Fruit fly (Drosophila melanogaster): ENCODE measurements around the gene SA2.
A peak's percentile ranks its signal among the peaks of the same experiment; 100 is the strongest.

SA2 gene

dm6 chr3L:1463547-1463946 is 25.9 kb upstream of the SA2 start, which contains the start of gene rho (continued):
- peak; percentile 45 for TF ChIP-seq Rfx (GFP tag; IDR thresholded peaks at IDR 0.05)
- TF ChIP-seq mirr (GFP tag; optimal IDR thresholded peaks at IDR 0.05) = peak; percentile 46
- peak; percentile 58 for TF ChIP-seq CG17829 (tag; optimal IDR thresholded peaks at IDR 0.05)
- TF ChIP-seq CG2678 (tag; optimal IDR thresholded peaks at IDR 0.05) = peak; percentile 31
- TF ChIP-seq CG6791 (GFP tag; IDR thresholded peaks at IDR 0.05; ENCODE audit: partially characterized antibody) = peak; percentile 62; the same call in 2 of the 3 replicates
- TF ChIP-seq CG13123 (GFP tag; optimal IDR thresholded peaks at IDR 0.05) = peak; percentile 15
- no peak for TF ChIP-seq HmgD (GFP tag; optimal IDR thresholded peaks at IDR 0.05)
- TF ChIP-seq vvl (GFP tag; IDR thresholded peaks at IDR 0.05) = peak; percentile 71; the same call in 1 of the 2 replicates
- TF ChIP-seq nerfin-1 (tag; optimal IDR thresholded peaks at IDR 0.05) = peak; percentile 15
- TF ChIP-seq gsb-n (tag; optimal IDR thresholded peaks at IDR 0.05) = peak; percentile 46
- TF ChIP-seq CG42726 (GFP tag; IDR thresholded peaks at IDR 0.05; ENCODE audit: partially characterized antibody) = peak; percentile 63; the same call in 1 of the 2 replicates
- no peak for TF ChIP-seq CG3407 (GFP tag; optimal IDR thresholded peaks at IDR 0.05)
- no peak for TF ChIP-seq ham (GFP tag; IDR thresholded peaks at IDR 0.05)
- TF ChIP-seq Med (GFP tag) = peak; percentile 95
- TF ChIP-seq tna (GFP tag; IDR thresholded peaks at IDR 0.05; ENCODE audit: partially characterized antibody) = no peak; the same call in 1 of the 2 replicates
- TF ChIP-seq CG17568 (GFP tag; optimal IDR thresholded peaks at IDR 0.05) = no peak
- peak; percentile 33 for TF ChIP-seq dmrt99B (tag; optimal IDR thresholded peaks at IDR 0.05)
- TF ChIP-seq CG2712 (tag; optimal IDR thresholded peaks at IDR 0.05) = peak; percentile 54
- peak; percentile 46 for TF ChIP-seq Scr (GFP tag; IDR thresholded peaks at IDR 0.05; ENCODE audit: partially characterized antibody)
- TF ChIP-seq CG12659 (GFP tag; optimal IDR thresholded peaks at IDR 0.05) = no peak
- peak; percentile 29; the same call in 1 of the 2 replicates for TF ChIP-seq CG32532 (GFP tag; IDR thresholded peaks at IDR 0.05)
- peak; percentile 33 for TF ChIP-seq CG10543 (GFP tag; optimal IDR thresholded peaks at IDR 0.05)
- TF ChIP-seq Nf-YB (GFP tag; optimal IDR thresholded peaks at IDR 0.05) = peak; percentile 18
- no peak for TF ChIP-seq wor (GFP tag; IDR thresholded peaks at IDR 0.05)
- peak; percentile 31 for TF ChIP-seq zf30C (GFP tag; optimal IDR thresholded peaks at IDR 0.05)
- no peak for TF ChIP-seq peb (GFP tag; IDR thresholded peaks at IDR 0.05)
- TF ChIP-seq MTF-1 (GFP tag; optimal IDR thresholded peaks at IDR 0.05; ENCODE audit: borderline replicate concordance) = peak; percentile 33
- peak; percentile 85 for TF ChIP-seq chm (GFP tag; IDR thresholded peaks at IDR 0.05)
- TF ChIP-seq jing (GFP tag; optimal IDR thresholded peaks at IDR 0.05) = no peak
- TF ChIP-seq slbo (GFP tag; IDR thresholded peaks at IDR 0.05) = peak; percentile 55
- TF ChIP-seq hb (GFP tag; IDR thresholded peaks at IDR 0.05; ENCODE audit: partially characterized antibody) = peak; percentile 40; the same call in 1 of the 3 replicates
- peak; percentile 90; the same call in 3 of the 4 replicates for TF ChIP-seq chinmo (GFP tag; IDR thresholded peaks at IDR 0.05; ENCODE audit: partially characterized antibody)
- TF ChIP-seq tin (GFP tag; optimal IDR thresholded peaks at IDR 0.05) = peak; percentile 32
- peak; percentile 1 for TF ChIP-seq stwl (tag; optimal IDR thresholded peaks at IDR 0.05)
- TF ChIP-seq CG1603 (tag; optimal IDR thresholded peaks at IDR 0.05) = peak; percentile 17
- TF ChIP-seq tx (GFP tag; optimal IDR thresholded peaks at IDR 0.05) = peak; percentile 2
- TF ChIP-seq seq (GFP tag; IDR thresholded peaks at IDR 0.05) = no peak
- peak; percentile 32 for TF ChIP-seq CG7987 (GFP tag; optimal IDR thresholded peaks at IDR 0.05)
- peak; percentile 100 for TF ChIP-seq CG5180 (GFP tag; optimal IDR thresholded peaks at IDR 0.05)
- no peak for TF ChIP-seq bcd (GFP tag; optimal IDR thresholded peaks at IDR 0.05)
- peak; percentile 30 for TF ChIP-seq repo (GFP tag; optimal IDR thresholded peaks at IDR 0.05)
- TF ChIP-seq CG1602 (GFP tag; optimal IDR thresholded peaks at IDR 0.05) = no peak
- TF ChIP-seq so (GFP tag; IDR thresholded peaks at IDR 0.05) = peak; percentile 53; the same call in 2 of the 3 replicates
- TF ChIP-seq chif (GFP tag; optimal IDR thresholded peaks at IDR 0.05) = peak in 1 of 2 experiments; percentile 25
- peak; percentile 15 for TF ChIP-seq HHEX (GFP tag; optimal IDR thresholded peaks at IDR 0.05)
- TF ChIP-seq CG17359 (tag; optimal IDR thresholded peaks at IDR 0.05) = peak; percentile 21
- TF ChIP-seq Taf1 (GFP tag; IDR thresholded peaks at IDR 0.05) = no peak
- TF ChIP-seq CG33557 (GFP tag; optimal IDR thresholded peaks at IDR 0.05) = peak; percentile 22
- TF ChIP-seq ci (GFP tag; IDR thresholded peaks at IDR 0.05) = peak; percentile 79
